Worm (Caenorhabditis elegans) whole organism, L1 larva: ENCODE data around the gene Y44A6C.2.

ENCODE experiments used
- ama-1 ChIP-seq: fragments of 150-350 bp; optimal IDR thresholded peaks from 2 replicates; lab custom pipeline; 2014
- elt-2 ChIP-seq: sonication (generic microtip); optimal IDR thresholded peaks from 2 replicates; lab custom pipeline; 2016; ENCODE audit warnings: missing genetic modification characterization, mild to moderate bottlenecking, inconsistent platforms, missing compliant biosample characterization, missing genetic modification reagents
- elt-3 ChIP-seq, 6 experiments: fragments of 150-350 bp in 1 of 6; sonication (generic microtip); optimal IDR thresholded peaks; 2 replicates each; lab custom pipeline; 2017 to 2018; ENCODE audit warnings: missing biosample characterization in 6 of 6, missing genetic modification characterization in 6 of 6, inconsistent platforms in 1 of 6
- fkh-4 ChIP-seq: sonication (generic microtip); optimal IDR thresholded peaks from 2 replicates; lab custom pipeline; 2016; ENCODE audit warnings: missing compliant biosample characterization, missing genetic modification characterization, borderline replicate concordance
- fos-1 ChIP-seq: fragments of 150-350 bp; optimal IDR thresholded peaks from 2 replicates; lab custom pipeline; 2014; ENCODE audit warnings: missing biosample characterization, missing genetic modification characterization
- lir-3 ChIP-seq: sonication (generic microtip); optimal IDR thresholded peaks from 2 replicates; lab custom pipeline; 2016; ENCODE audit warnings: mild to moderate bottlenecking, missing genetic modification characterization, moderate library complexity, missing compliant biosample characterization; ENCODE audit not compliant: poor library complexity
- nhr-77 ChIP-seq: fragments of 150-350 bp; optimal IDR thresholded peaks from 2 replicates; lab custom pipeline; 2014; ENCODE audit warnings: missing biosample characterization, missing genetic modification characterization
- nhr-90 ChIP-seq: sonication (generic microtip); optimal IDR thresholded peaks from 2 replicates; lab custom pipeline; 2016; ENCODE audit warnings: mild to moderate bottlenecking, missing genetic modification characterization, missing compliant biosample characterization; ENCODE audit not compliant: poor library complexity
- skn-1 ChIP-seq: fragments of 150-350 bp; optimal IDR thresholded peaks from 2 replicates; lab custom pipeline; 2014; ENCODE audit warnings: missing biosample characterization, missing genetic modification characterization
- tbx-2 ChIP-seq: sonication (generic microtip); optimal IDR thresholded peaks from 2 replicates; lab custom pipeline; 2016; ENCODE audit warnings: missing genetic modification characterization, missing compliant biosample characterization
- unc-62 ChIP-seq: fragments of 150-350 bp; optimal IDR thresholded peaks from 2 replicates; lab custom pipeline; 2014; ENCODE audit warnings: missing biosample characterization, missing genetic modification reagents, missing genetic modification characterization
- ztf-4 ChIP-seq: fragments of 150-350 bp; optimal IDR thresholded peaks from 2 replicates; lab custom pipeline; 2014; ENCODE audit warnings: missing biosample characterization, missing genetic modification characterization

ce11 chrV:20744290-20744837, 22.3 kb downstream of the Y44A6C.2 start, which contains the start of gene dnj-25:
- no peak for TF ChIP-seq elt-3 (tag; optimal IDR thresholded peaks at IDR 0.05; lab: Kevin White, UChicago)
- no peak for TF ChIP-seq tbx-2 (tag; lab: Kevin White, UChicago)
- no peak for TF ChIP-seq lir-3 (tag; lab: Kevin White, UChicago)
- no peak for TF ChIP-seq ztf-4 (tag; lab: Kevin White, UChicago)
- no peak for TF ChIP-seq nhr-77 (tag; lab: Kevin White, UChicago)
- no peak for TF ChIP-seq nhr-90
- TF ChIP-seq unc-62 (GFP tag; lab: Kevin White, UChicago) = no peak
- no peak for TF ChIP-seq ama-1 (lab: Kevin White, UChicago)
- TF ChIP-seq elt-2 (tag; lab: Kevin White, UChicago) = no peak
- peak; percentile 37 for TF ChIP-seq skn-1 (tag; lab: Kevin White, UChicago)
- TF ChIP-seq fkh-4 (tag; lab: Kevin White, UChicago) = no peak
- TF ChIP-seq fos-1 = no peak
